Fruit fly (Drosophila melanogaster): ENCODE data around the gene RluA-2.

RluA-2 gene

DNA sequence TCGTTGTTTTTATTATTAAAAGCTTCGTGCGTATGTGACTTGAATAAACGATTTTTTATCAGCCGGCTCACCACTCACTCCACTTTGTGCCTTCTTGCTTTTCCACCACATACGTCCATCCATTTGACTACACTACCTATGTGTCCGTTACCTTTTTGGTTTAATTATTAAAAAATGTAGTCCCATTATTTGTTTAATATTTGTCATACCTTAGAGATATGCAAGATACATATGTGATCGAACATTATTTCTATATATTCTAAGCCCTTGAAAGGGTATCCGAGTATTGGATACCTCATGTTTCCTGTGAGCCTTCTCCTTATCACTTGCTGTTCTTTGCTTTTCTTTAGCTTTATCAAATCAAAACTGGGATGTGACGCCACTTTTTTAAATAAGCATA lies 42.4 kb downstream of the RluA-2 start (continued):
- TF ChIP-seq CG9817 (tag; optimal IDR thresholded peaks at IDR 0.05) (peak; percentile 47), schlank (tag; optimal IDR thresholded peaks at IDR 0.05) (peak; percentile 41), Hr51 (GFP tag; optimal IDR thresholded peaks at IDR 0.05) (peak in 1 of 2 experiments; percentile 72), NK7.1 (GFP tag; optimal IDR thresholded peaks at IDR 0.05) (no peak), croc (GFP tag; conservative IDR thresholded peaks at IDR 0.05) (no peak), abd-A (tag; optimal IDR thresholded peaks at IDR 0.05) (no peak), CG8290 (GFP tag; optimal IDR thresholded peaks at IDR 0.05) (no peak), CG8290 (tag; optimal IDR thresholded peaks at IDR 0.05) (peak in 1 of 2 experiments; percentile 75), Tbp (GFP tag; optimal IDR thresholded peaks at IDR 0.05) (no peak), CG13287 (GFP tag; IDR thresholded peaks at IDR 0.05; ENCODE audit: partially characterized antibody) (no peak), ham (GFP tag; IDR thresholded peaks at IDR 0.05) (no peak), CG17829 (tag; optimal IDR thresholded peaks at IDR 0.05) (peak; percentile 50), tll (GFP tag; optimal IDR thresholded peaks at IDR 0.05) (no peak), kah (GFP tag; optimal IDR thresholded peaks at IDR 0.05) (peak; percentile 14), kay (GFP tag; optimal IDR thresholded peaks at IDR 0.05) (no peak), CG2116 (GFP tag; optimal IDR thresholded peaks at IDR 0.05) (peak; percentile 3), NC2α (GFP tag; optimal IDR thresholded peaks at IDR 0.05) (no peak), Asciz (GFP tag; optimal IDR thresholded peaks at IDR 0.05) (peak; percentile 37), Sox102F (GFP tag; optimal IDR thresholded peaks at IDR 0.05) (peak; percentile 63), Max (GFP tag; optimal IDR thresholded peaks at IDR 0.05) (peak; percentile 22), en (GFP tag; optimal IDR thresholded peaks at IDR 0.05) (peak; percentile 4), CG17328 (GFP tag; IDR thresholded peaks at IDR 0.05) (0 out of 2 replicates have a peak, but pooled peaks have one; percentile 45), prd (optimal IDR thresholded peaks at IDR 0.05) (no peak), prd (GFP tag; IDR thresholded peaks at IDR 0.05) (peak; percentile 64), ci (GFP tag; IDR thresholded peaks at IDR 0.05) (peak; percentile 79), CG9437 (GFP tag; optimal IDR thresholded peaks at IDR 0.05) (no peak), CG31441 (GFP tag; IDR thresholded peaks at IDR 0.05) (peak; percentile 48; the same call in 1 of the 2 replicates), CG12769 (tag; optimal IDR thresholded peaks at IDR 0.05) (peak; percentile 80), cg (GFP tag; optimal IDR thresholded peaks at IDR 0.05) (no peak), Dip2 (GFP tag; IDR thresholded peaks at IDR 0.05) (no peak), CHES-1-like (GFP tag; optimal IDR thresholded peaks at IDR 0.05) (peak; percentile 23), gcm2 (GFP tag; optimal IDR thresholded peaks at IDR 0.05) (peak; percentile 3), HmgD (GFP tag; optimal IDR thresholded peaks at IDR 0.05) (no peak), scrt (GFP tag; optimal IDR thresholded peaks at IDR 0.05) (peak; percentile 56), Hr3 (GFP tag; optimal IDR thresholded peaks at IDR 0.05) (peak; percentile 36), CG12236 (GFP tag; optimal IDR thresholded peaks at IDR 0.05) (no peak), btn (GFP tag; optimal IDR thresholded peaks at IDR 0.05) (no peak), CG16863 (GFP tag; optimal IDR thresholded peaks at IDR 0.05) (no peak), Awh (GFP tag; IDR thresholded peaks at IDR 0.05) (peak; percentile 22; the same call in 1 of the 2 replicates), Camta (GFP tag; optimal IDR thresholded peaks at IDR 0.05) (peak; percentile 10), salm (tag; optimal IDR thresholded peaks at IDR 0.05) (peak; percentile 14), disco-r (GFP tag; optimal IDR thresholded peaks at IDR 0.05) (peak; percentile 10), dimm (GFP tag; IDR thresholded peaks at IDR 0.05) (no peak), CG12942 (GFP tag; optimal IDR thresholded peaks at IDR 0.05) (no peak), Adf1 (GFP tag; IDR thresholded peaks at IDR 0.05) (peak; percentile 26; the same call in 1 of the 2 replicates), CG4854 (GFP tag; optimal IDR thresholded peaks at IDR 0.05) (peak; percentile 30), repo (GFP tag; optimal IDR thresholded peaks at IDR 0.05) (no peak), CG11247 (GFP tag; IDR thresholded peaks at IDR 0.05) (peak; percentile 44; the same call in 1 of the 2 replicates), Neu2 (GFP tag; optimal IDR thresholded peaks at IDR 0.05; ENCODE audit: borderline replicate concordance) (no peak), CG6254 (GFP tag; optimal IDR thresholded peaks at IDR 0.05) (no peak), CG18476 (GFP tag; optimal IDR thresholded peaks at IDR 0.05) (peak; percentile 44)
